2 fruit fly cellular contexts compared by ENCODE assay signal in the genomic region with DNA sequence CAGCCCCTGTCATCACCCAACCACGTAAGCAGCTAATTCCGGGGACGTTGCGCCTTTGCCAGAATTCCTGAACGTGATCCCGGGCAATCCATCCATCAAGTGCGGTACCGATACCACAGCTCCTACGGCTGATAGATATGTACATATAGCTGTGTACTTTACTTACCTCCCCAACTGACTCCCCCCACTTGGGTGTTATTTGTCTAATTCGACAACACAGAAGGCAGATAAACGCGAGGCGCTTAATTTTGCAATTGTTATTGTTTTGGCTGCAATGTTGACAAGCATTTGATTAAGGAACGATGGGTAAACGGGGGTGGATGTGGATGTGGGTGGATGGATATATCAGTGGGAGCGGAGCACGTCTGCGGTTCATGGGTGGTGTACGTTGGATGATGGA.
TF ChIP-seq lines count a peak whose summit lies in the region.

No protein-coding gene starts in this region.

TF ChIP-seq in whole organism, adult, 20 proteins besides CTCF, POLR2A, EP300 and RAD21 (continued from another document):
- TF ChIP-seq cic (GFP tag; optimal IDR thresholded peaks at IDR 0.05; lab: Kevin White, UChicago) = peak; percentile 46
- TF ChIP-seq CG12768 (GFP tag; optimal IDR thresholded peaks at IDR 0.05; lab: Kevin White, UChicago) = peak; percentile 40

TF ChIP-seq in whole organism, embryonic, 481 proteins besides CTCF, POLR2A, EP300 and RAD21 (continued from another document):
- TF ChIP-seq fd64A (GFP tag; optimal IDR thresholded peaks at IDR 0.05; lab: Kevin White, UChicago) (peak; percentile 11), lab (GFP tag; optimal IDR thresholded peaks at IDR 0.05; lab: Kevin White, UChicago) (peak; percentile 89), ATbp (GFP tag; optimal IDR thresholded peaks at IDR 0.05; lab: Kevin White, UChicago) (peak; percentile 52), Ravus (GFP tag; IDR thresholded peaks at IDR 0.05; lab: Robert Waterston, UW) (no peak), CG7745 (tag; optimal IDR thresholded peaks at IDR 0.05; lab: Kevin White, UChicago) (peak; percentile 10), HHEX (GFP tag; optimal IDR thresholded peaks at IDR 0.05; lab: Kevin White, UChicago) (peak; percentile 34), hkb (optimal IDR thresholded peaks at IDR 0.05; lab: Kevin White, UChicago) (no peak), hkb (GFP tag; IDR thresholded peaks at IDR 0.05; lab: Robert Waterston, UW) (peak; percentile 25; the same call in 1 of the 2 replicates), HLH54F (GFP tag; optimal IDR thresholded peaks at IDR 0.05; lab: Kevin White, UChicago) (no peak), pho (GFP tag; optimal IDR thresholded peaks at IDR 0.05; lab: Kevin White, UChicago) (peak; percentile 10), chm (GFP tag; IDR thresholded peaks at IDR 0.05; lab: Robert Waterston, UW) (0 out of 2 replicates have a peak, but pooled peaks have one; percentile 54), CG11085 (GFP tag; IDR thresholded peaks at IDR 0.05; lab: Robert Waterston, UW) (peak; percentile 19; the same call in 1 of the 2 replicates), sug (tag; optimal IDR thresholded peaks at IDR 0.05; lab: Kevin White, UChicago) (peak; percentile 57), CG11247 (GFP tag; IDR thresholded peaks at IDR 0.05; lab: Robert Waterston, UW) (0 out of 2 replicates have a peak, but pooled peaks have one; percentile 25), CHES-1-like (GFP tag; optimal IDR thresholded peaks at IDR 0.05; lab: Kevin White, UChicago) (no peak), CG10209 (GFP tag; optimal IDR thresholded peaks at IDR 0.05; lab: Kevin White, UChicago) (peak; percentile 21), CG17912 (GFP tag; optimal IDR thresholded peaks at IDR 0.05; lab: Kevin White, UChicago) (peak; percentile 46), CG2875 (GFP tag; optimal IDR thresholded peaks at IDR 0.05; lab: Kevin White, UChicago) (peak; percentile 38), CG3281 (GFP tag; optimal IDR thresholded peaks at IDR 0.05; lab: Kevin White, UChicago) (peak; percentile 7), CG7987 (GFP tag; optimal IDR thresholded peaks at IDR 0.05; lab: Kevin White, UChicago) (peak; percentile 35), cwo (GFP tag; optimal IDR thresholded peaks at IDR 0.05; lab: Kevin White, UChicago) (peak; percentile 28), CG6254 (GFP tag; optimal IDR thresholded peaks at IDR 0.05; lab: Kevin White, UChicago) (peak; percentile 28), wor (GFP tag; IDR thresholded peaks at IDR 0.05; lab: Robert Waterston, UW) (no peak), CG4424 (GFP tag; optimal IDR thresholded peaks at IDR 0.05; lab: Kevin White, UChicago) (no peak), HLH3B (GFP tag; IDR thresholded peaks at IDR 0.05; lab: Robert Waterston, UW) (0 out of 2 replicates have a peak, but pooled peaks have one; percentile 21), Fer1 (GFP tag; optimal IDR thresholded peaks at IDR 0.05; lab: Kevin White, UChicago) (peak; percentile 49), insv (GFP tag; optimal IDR thresholded peaks at IDR 0.05; lab: Kevin White, UChicago) (no peak), wek (GFP tag; optimal IDR thresholded peaks at IDR 0.05; lab: Kevin White, UChicago) (peak; percentile 20), CG14014 (GFP tag; IDR thresholded peaks at IDR 0.05; lab: Robert Waterston, UW) (peak; percentile 23; the same call in 1 of the 2 replicates), Mrtf (GFP tag; IDR thresholded peaks at IDR 0.05; lab: Robert Waterston, UW) (0 out of 3 replicates have a peak, but pooled peaks have one; percentile 13), vvl (GFP tag; IDR thresholded peaks at IDR 0.05; lab: Robert Waterston, UW) (0 out of 2 replicates have a peak, but pooled peaks have one; percentile 20), CG10543 (GFP tag; optimal IDR thresholded peaks at IDR 0.05; lab: Kevin White, UChicago) (peak; percentile 59), Med (GFP tag; lab: Kevin White, UChicago) (peak; percentile 83), CG18599 (GFP tag; optimal IDR thresholded peaks at IDR 0.05; lab: Kevin White, UChicago) (peak; percentile 52), CG12071 (GFP tag; optimal IDR thresholded peaks at IDR 0.05; lab: Kevin White, UChicago) (peak; percentile 14), CG1233 (GFP tag; optimal IDR thresholded peaks at IDR 0.05; lab: Kevin White, UChicago) (peak; percentile 3), chif (GFP tag; optimal IDR thresholded peaks at IDR 0.05; lab: Kevin White, UChicago) (no peak), otp (GFP tag; IDR thresholded peaks at IDR 0.05; lab: Robert Waterston, UW) (0 out of 3 replicates have a peak, but pooled peaks have one; percentile 35), caup (GFP tag; optimal IDR thresholded peaks at IDR 0.05; lab: Kevin White, UChicago; ENCODE audit: severe bottlenecking) (peak; percentile 74), pfk (GFP tag; optimal IDR thresholded peaks at IDR 0.05; lab: Kevin White, UChicago) (peak; percentile 54), h (optimal IDR thresholded peaks at IDR 0.05; lab: Kevin White, UChicago) (no peak), Ptx1 (GFP tag; IDR thresholded peaks at IDR 0.05; lab: Robert Waterston, UW) (0 out of 2 replicates have a peak, but pooled peaks have one; percentile 9), so (GFP tag; IDR thresholded peaks at IDR 0.05; lab: Robert Waterston, UW) (peak; percentile 37; the same call in 1 of the 3 replicates), CG15514 (GFP tag; optimal IDR thresholded peaks at IDR 0.05; lab: Kevin White, UChicago) (peak; percentile 35), CG9817 (tag; optimal IDR thresholded peaks at IDR 0.05; lab: Kevin White, UChicago) (no peak), mirr (GFP tag; optimal IDR thresholded peaks at IDR 0.05; lab: Kevin White, UChicago) (peak; percentile 79), kah (GFP tag; optimal IDR thresholded peaks at IDR 0.05; lab: Kevin White, UChicago) (no peak)
